Fruit fly (Drosophila melanogaster) whole organism, pupa: ENCODE measurements around the gene CG31161.

Source experiments
- CG10348 ChIP-seq: fragments of 200-800 bp; sonication (Bioruptor generic); IDR thresholded peaks from 2 replicates; pipeline ENCODE4 v1.3.6; 2022; ENCODE audit warnings: missing biosample characterization, missing genetic modification characterization
- CG12605 ChIP-seq: fragments of 200-800 bp; sonication (Bioruptor generic); IDR thresholded peaks from 2 replicates; pipeline ENCODE4 v1.3.6; 2022; ENCODE audit warnings: missing biosample characterization, missing genetic modification characterization
- CG13204 ChIP-seq: fragments of 200-800 bp; sonication (Bioruptor generic); optimal IDR thresholded peaks from 2 replicates; lab custom pipeline; 2018; ENCODE audit warnings: missing biosample characterization, mild to moderate bottlenecking, missing genetic modification characterization, moderate library complexity
- CG14655 ChIP-seq: fragments of 200-800 bp; sonication (Bioruptor generic); optimal IDR thresholded peaks from 3 replicates; lab custom pipeline; 2017; ENCODE audit warnings: mild to moderate bottlenecking, missing biosample characterization, missing genetic modification reagents, missing genetic modification characterization
- CG15710 ChIP-seq: fragments of 200-800 bp; sonication (Bioruptor generic); optimal IDR thresholded peaks from 2 replicates; lab custom pipeline; 2018; ENCODE audit warnings: missing biosample characterization, mild to moderate bottlenecking, missing genetic modification characterization, moderate library complexity
- CG17806 ChIP-seq: fragments of 200-800 bp; sonication (Bioruptor generic); optimal IDR thresholded peaks from 2 replicates; lab custom pipeline; 2018; ENCODE audit warnings: missing biosample characterization, mild to moderate bottlenecking, missing genetic modification characterization, moderate library complexity
- CG32121 ChIP-seq: fragments of 200-800 bp; sonication (Bioruptor generic); IDR thresholded peaks from 2 replicates; pipeline ENCODE4 v1.3.6; 2022; ENCODE audit warnings: missing biosample characterization, missing genetic modification characterization
- CG34367 ChIP-seq: fragments of 200-800 bp; sonication (Bioruptor generic); optimal IDR thresholded peaks from 2 replicates; lab custom pipeline; 2018; ENCODE audit warnings: missing biosample characterization, mild to moderate bottlenecking, missing genetic modification characterization
- CG4496 ChIP-seq: fragments of 200-800 bp; sonication (Bioruptor generic); IDR thresholded peaks from 3 replicates; pipeline ENCODE4 v1.3.6; 2022; ENCODE audit warnings: missing biosample characterization, missing genetic modification characterization
- CG8159 ChIP-seq: fragments of 200-800 bp; sonication (Bioruptor generic); optimal IDR thresholded peaks from 3 replicates; lab custom pipeline; 2018; ENCODE audit warnings: missing biosample characterization, mild to moderate bottlenecking, missing genetic modification characterization, moderate library complexity
- CG8301 ChIP-seq: fragments of 200-800 bp; sonication (Bioruptor generic); optimal IDR thresholded peaks from 2 replicates; lab custom pipeline; 2018; ENCODE audit warnings: missing biosample characterization, mild to moderate bottlenecking, missing genetic modification characterization
- CG9948 ChIP-seq: fragments of 200-800 bp; sonication (Bioruptor generic); optimal IDR thresholded peaks from 2 replicates; lab custom pipeline; 2018; ENCODE audit warnings: missing biosample characterization, mild to moderate bottlenecking, missing genetic modification characterization, moderate library complexity
- D1 ChIP-seq: fragments of 200-800 bp; sonication (Bioruptor generic); optimal IDR thresholded peaks from 2 replicates; lab custom pipeline; 2018; ENCODE audit warnings: missing biosample characterization, mild to moderate bottlenecking, missing genetic modification characterization, moderate library complexity
- EcR ChIP-seq: fragments of 200-800 bp; sonication (Bioruptor generic); optimal IDR thresholded peaks from 3 replicates; lab custom pipeline; 2019; ENCODE audit warnings: missing biosample characterization, missing genetic modification characterization, mild to moderate bottlenecking, moderate library complexity, missing genetic modification reagents
- Ets98B ChIP-seq: fragments of 200-800 bp; sonication (Bioruptor generic); IDR thresholded peaks from 2 replicates; pipeline ENCODE4 v1.3.6; 2022; ENCODE audit warnings: missing biosample characterization, missing genetic modification characterization
- Pif1A ChIP-seq: fragments of 200-800 bp; sonication (Bioruptor generic); optimal IDR thresholded peaks from 3 replicates; lab custom pipeline; 2016; ENCODE audit warnings: missing biosample characterization, missing genetic modification characterization
- Pif1B ChIP-seq: fragments of 200-800 bp; sonication (Bioruptor generic); optimal IDR thresholded peaks from 3 replicates; lab custom pipeline; 2016; ENCODE audit warnings: missing biosample characterization, missing genetic modification characterization
- Snoo ChIP-seq: fragments of 200-800 bp; sonication (Bioruptor generic); optimal IDR thresholded peaks from 3 replicates; lab custom pipeline; 2017; ENCODE audit warnings: missing biosample characterization, mild to moderate bottlenecking, missing genetic modification characterization, inconsistent platforms
- fd96Ca ChIP-seq: fragments of 200-800 bp; sonication (Bioruptor generic); IDR thresholded peaks from 3 replicates; pipeline ENCODE4 v1.3.6; 2022; ENCODE audit warnings: missing biosample characterization, missing genetic modification characterization
- gl ChIP-seq: fragments of 200-800 bp; sonication (Bioruptor generic); optimal IDR thresholded peaks from 2 replicates; lab custom pipeline; 2018; ENCODE audit warnings: missing biosample characterization, mild to moderate bottlenecking, missing genetic modification characterization
- rn ChIP-seq: fragments of 200-800 bp; sonication (Bioruptor generic); IDR thresholded peaks from 2 replicates; pipeline ENCODE4 v1.3.6; 2022; ENCODE audit warnings: missing biosample characterization, missing genetic modification characterization

The CG31161 gene

DNA sequence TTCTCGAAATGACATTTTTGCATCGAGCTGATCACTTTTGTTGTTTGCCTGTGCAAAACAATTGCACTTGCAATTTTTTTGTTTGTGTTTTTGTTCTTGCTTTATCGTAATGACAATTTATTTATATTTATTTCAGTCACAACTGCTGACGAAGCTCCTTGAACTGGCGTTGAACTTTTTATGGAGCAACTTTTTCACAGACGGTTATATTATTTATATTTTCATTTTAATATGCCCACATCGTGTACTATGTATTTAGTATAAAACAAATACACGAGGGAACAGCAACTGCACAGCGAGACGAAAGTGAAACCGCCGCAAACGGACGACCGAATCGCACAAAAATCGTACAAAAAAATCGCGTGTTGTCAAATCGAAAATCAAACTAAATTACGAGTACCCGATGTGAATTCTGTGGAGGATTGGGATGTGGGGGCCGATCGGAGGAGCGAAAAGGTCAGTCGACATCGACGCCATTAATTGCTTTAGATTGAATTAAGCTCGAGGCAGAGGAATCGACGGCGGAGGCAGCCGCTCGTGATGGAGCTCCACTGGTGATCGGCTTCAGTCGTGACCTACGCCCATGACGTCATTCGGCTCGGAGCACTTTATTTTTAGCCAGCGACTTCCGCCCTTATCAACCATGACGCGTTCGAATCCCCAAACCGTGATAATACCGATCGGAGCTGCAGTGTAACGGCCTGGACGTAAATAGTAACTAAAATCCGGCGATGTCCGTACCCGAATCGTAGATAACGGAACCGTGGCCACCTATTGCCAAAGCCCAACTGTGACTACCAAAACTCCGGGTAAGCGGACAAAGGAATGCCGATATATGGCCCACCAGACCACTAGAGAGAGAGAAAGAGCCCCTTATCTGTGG is 19.6 kb downstream of the CG31161 start:
- TF ChIP-seq Snoo (tag; lab: Kevin White, UChicago) (peak; percentile 29), Pif1A (GFP tag; lab: Kevin White, UChicago) (peak; percentile 12), Ets98B (GFP tag; lab: Robert Waterston, UW) (no peak), EcR (GFP tag; lab: Kevin White, UChicago) (peak; percentile 59), CG14655 (GFP tag; lab: Kevin White, UChicago) (no peak)
- TF ChIP-seq, all 21 proteins: peak for 3

DNA sequence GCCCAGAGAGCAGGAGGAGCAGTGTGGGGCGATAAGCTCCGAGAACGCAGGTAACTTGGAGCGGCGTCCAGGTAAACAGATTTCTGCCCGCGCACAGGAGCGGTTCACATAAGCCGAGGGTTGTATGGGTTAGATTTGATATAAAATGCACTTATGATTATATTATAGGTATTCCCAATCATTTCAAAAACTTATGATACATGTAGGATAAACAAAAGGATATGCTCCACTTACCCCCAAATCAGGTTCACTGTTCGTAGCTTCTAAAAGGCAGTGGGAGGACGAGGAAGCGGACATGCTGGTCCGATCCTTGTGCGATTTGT is 20.2 kb downstream of the CG31161 start:
- TF ChIP-seq CG4496 (no peak), CG13204 (peak; percentile 94), CG8301 (tag; lab: Kevin White, UChicago) (no peak), rn (GFP tag; lab: Robert Waterston, UW) (no peak), EcR (GFP tag; lab: Kevin White, UChicago) (no peak), Pif1A (GFP tag; lab: Kevin White, UChicago) (no peak), CG32121 (GFP tag; lab: Robert Waterston, UW) (no peak), CG8159 (no peak)

DNA sequence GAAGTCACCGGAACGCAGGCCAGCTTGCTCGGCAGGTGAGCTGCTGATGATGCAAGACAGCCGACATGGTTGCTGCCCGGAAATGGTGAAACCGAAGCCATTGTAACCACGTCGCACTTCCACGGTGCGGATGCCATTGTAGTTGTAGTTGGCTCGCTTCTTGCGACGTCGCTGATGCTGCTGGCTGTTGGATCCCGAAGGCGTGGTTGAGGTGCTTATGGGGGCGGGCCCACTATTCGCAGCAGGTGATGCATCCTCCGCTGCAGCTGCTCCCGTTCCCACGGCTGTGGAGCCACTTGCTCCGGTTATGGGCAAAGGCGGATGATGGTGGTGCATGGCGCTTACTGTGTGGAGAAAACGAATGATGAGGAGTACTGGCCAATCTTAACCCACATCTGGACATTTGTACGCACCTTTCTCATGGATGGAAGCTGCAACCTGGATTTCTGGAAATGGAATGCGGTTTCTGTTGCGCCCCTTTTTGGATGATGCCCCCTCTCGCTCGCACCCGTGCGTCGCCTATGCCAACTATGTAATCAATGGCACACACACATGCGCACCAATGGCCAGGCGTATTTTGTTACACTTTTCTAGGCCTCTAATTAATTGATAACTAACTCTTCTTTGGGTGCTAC is 22.4 kb downstream of the CG31161 start:
- no peak for TF ChIP-seq Pif1A (GFP tag; lab: Kevin White, UChicago)
- no peak for TF ChIP-seq CG13204
- TF ChIP-seq CG17806 (tag; lab: Kevin White, UChicago): no peak
- TF ChIP-seq gl (tag; lab: Kevin White, UChicago): no peak

DNA sequence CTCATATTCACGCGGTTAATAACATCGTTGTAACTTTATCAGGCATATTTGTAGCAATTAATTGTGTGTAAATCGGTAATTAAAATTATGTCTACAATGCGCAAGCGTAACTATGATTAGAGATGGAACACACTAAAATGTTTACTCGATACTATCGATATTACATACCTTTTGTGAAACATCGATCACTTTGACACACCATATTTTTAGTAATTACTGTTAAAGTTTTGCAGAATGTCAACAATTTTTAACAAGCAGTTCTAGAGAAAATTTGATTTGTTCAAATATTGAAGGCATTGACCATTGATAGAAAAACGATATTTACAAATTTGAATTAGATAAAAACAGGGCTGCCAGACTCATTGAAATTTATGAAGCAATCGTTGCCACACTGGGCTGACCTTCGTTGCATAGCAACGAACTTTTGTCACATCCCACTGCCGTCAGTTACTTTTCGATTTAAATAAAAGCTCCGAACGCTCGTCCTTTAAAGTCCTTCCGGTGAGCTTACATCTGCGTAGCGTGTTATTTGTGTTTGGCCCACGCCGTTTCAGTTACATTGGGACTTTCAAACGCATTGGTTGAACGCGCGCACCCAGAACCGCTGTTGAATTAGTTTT is 23.0 kb downstream of the CG31161 start, which contains the start of the genes loco and wake:
loco (minus strand) TSS at position 149 of the 620 bp plus-strand sequence.
wake (plus strand) TSS at position 570 of the 620 bp plus-strand sequence.
- TF ChIP-seq gl (tag; lab: Kevin White, UChicago) (no peak), rn (GFP tag; lab: Robert Waterston, UW) (no peak), CG8159 (no peak), CG17806 (tag; lab: Kevin White, UChicago) (no peak)
- TF ChIP-seq, all 21 proteins: peak for 0

DNA sequence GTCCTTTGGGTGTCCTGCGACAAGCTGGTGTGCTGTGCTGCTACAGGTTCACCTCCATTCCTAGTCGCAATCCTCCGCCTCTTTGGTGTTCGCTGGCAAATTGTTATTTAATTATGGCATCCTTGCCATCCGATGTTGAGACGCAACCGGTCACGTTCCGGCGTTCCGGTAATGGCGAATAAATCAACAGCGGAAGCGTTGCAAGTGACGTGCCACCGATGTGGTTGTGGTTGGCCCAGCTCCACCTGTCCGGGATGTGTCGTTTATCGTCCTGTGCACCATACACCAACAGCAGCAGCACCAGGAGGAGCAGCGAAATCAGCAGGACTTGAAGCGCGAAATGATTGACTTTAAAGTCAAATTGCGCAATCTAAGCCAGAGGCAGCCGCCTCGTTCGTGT is 33.5 kb downstream of the CG31161 start:
- no peak for TF ChIP-seq Ets98B (GFP tag; lab: Robert Waterston, UW)
- TF ChIP-seq CG17806 (tag; lab: Kevin White, UChicago): no peak
- TF ChIP-seq CG34367 (tag; lab: Kevin White, UChicago): no peak
- TF ChIP-seq CG8301 (tag; lab: Kevin White, UChicago): no peak
- no peak for TF ChIP-seq CG10348 (GFP tag; lab: Robert Waterston, UW)
- no peak for TF ChIP-seq gl (tag; lab: Kevin White, UChicago)
- no peak for TF ChIP-seq Snoo (tag; lab: Kevin White, UChicago)
- no peak for TF ChIP-seq CG13204
- no peak for TF ChIP-seq Pif1A (GFP tag; lab: Kevin White, UChicago)
- no peak for TF ChIP-seq CG4496

DNA sequence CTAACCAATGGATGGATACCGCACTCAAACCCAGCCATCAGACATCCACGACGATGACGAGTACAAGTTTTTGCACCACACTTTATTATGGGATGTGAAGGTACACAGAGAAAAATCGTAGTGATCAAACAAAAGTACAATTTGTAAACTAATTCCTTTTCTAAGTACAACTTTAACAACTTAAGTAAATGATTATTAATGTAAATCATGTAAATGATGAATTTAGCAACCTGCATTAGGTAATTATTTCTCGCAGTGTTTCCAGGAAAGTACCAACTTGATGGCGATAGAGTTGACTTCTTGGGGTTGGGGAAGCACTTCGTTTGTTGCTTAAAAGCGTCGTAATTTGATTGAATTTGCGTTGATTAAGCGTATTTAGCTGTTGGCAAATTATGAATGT is 46.8 kb downstream of the CG31161 start:
- TF ChIP-seq CG10348 (GFP tag; lab: Robert Waterston, UW) (no peak), CG17806 (tag; lab: Kevin White, UChicago) (no peak), EcR (GFP tag; lab: Kevin White, UChicago) (no peak), CG34367 (tag; lab: Kevin White, UChicago) (peak; percentile 61), D1 (tag; lab: Kevin White, UChicago) (no peak), CG8159 (peak; percentile 28), fd96Ca (no peak), Ets98B (GFP tag; lab: Robert Waterston, UW) (peak; percentile 21; the same call in 1 of the 2 replicates), rn (GFP tag; lab: Robert Waterston, UW) (no peak), CG13204 (no peak), CG9948 (peak; percentile 45), CG14655 (GFP tag; lab: Kevin White, UChicago) (peak; percentile 37), Snoo (tag; lab: Kevin White, UChicago) (no peak), CG8301 (tag; lab: Kevin White, UChicago) (peak; percentile 45), CG15710 (peak; percentile 62), CG4496 (peak; percentile 68), CG12605 (GFP tag; lab: Robert Waterston, UW) (no peak), CG32121 (GFP tag; lab: Robert Waterston, UW) (peak; percentile 61), Pif1B (no peak), gl (tag; lab: Kevin White, UChicago) (no peak), Pif1A (GFP tag; lab: Kevin White, UChicago) (peak; percentile 72)
